Fruit fly (Drosophila melanogaster): ENCODE measurements around the gene CG11537.

DNA sequence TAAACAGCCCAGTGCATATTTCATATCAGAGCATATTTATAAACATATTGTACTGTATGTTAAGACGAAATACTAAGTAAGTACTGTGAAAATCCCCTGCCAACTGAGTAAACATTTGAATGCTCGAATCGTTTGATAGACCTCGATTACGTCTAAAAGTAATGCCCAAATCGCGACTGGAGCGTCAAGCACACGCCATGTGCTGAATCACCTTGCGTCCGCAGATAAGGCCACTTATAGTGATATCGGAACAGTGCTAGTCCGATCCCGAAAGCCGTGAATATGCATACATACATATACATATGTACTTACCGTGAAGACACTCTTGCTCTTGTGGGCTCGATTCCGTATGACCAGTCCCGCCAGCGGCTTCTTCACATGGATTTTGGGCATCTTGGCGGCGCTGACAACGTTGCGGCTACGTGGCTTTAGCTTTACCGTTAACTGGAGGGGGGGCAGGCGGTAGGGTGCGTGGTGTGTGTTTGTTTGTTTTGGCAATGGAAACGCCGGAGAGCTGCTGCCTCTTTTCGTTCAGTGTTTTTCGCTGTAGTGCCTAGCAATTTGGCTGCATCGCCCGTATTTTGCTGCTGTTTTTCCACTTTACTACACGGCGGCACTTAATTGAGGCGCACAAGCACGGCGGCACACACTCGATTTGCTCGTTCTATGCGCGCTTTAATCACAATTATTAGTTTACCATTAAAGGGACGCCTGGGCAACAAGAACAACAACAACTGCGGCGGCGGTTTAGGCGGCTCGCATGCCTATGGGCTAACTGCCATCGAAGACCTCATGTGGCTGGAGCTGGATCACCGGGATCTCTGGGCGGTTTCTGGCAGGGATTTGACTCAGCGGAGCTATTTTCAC is 508 bp downstream of the CG11537 start:
- TF ChIP-seq Lpt (GFP tag; optimal IDR thresholded peaks at IDR 0.05) (no peak), topi (GFP tag; optimal IDR thresholded peaks at IDR 0.05) (no peak), CG16779 (tag; optimal IDR thresholded peaks at IDR 0.05) (no peak), lz (GFP tag; optimal IDR thresholded peaks at IDR 0.05) (no peak), dsx (GFP tag; optimal IDR thresholded peaks at IDR 0.05; ENCODE audit: poor library complexity, severe bottlenecking) (no peak)

All from whole organism, prepupa.